Worm (Caenorhabditis elegans) whole organism, midembryonic: ENCODE results near the gene B0024.3.

Experiments used
- T22C8.4 ChIP-seq: fragments of 200-800 bp; sonication (Bioruptor generic); IDR thresholded peaks from 2 replicates; pipeline ENCODE4 v1.3.6; 2022; ENCODE audit warnings: missing genetic modification characterization, missing compliant biosample characterization
- cog-1 ChIP-seq: sonication (generic microtip); optimal IDR thresholded peaks from 2 replicates; lab custom pipeline; 2016; ENCODE audit warnings: missing genetic modification characterization, missing compliant biosample characterization
- flt-1 ChIP-seq: fragments of 200-800 bp; sonication (Bioruptor generic); IDR thresholded peaks from 2 replicates; pipeline ENCODE4 v1.3.6; 2022; ENCODE audit warnings: missing genetic modification characterization, missing compliant biosample characterization
- tab-1 ChIP-seq: fragments of 200-800 bp; sonication (Bioruptor generic); IDR thresholded peaks from 2 replicates; pipeline ENCODE4 v1.3.6; 2022; ENCODE audit warnings: missing genetic modification characterization, missing compliant biosample characterization

DNA sequence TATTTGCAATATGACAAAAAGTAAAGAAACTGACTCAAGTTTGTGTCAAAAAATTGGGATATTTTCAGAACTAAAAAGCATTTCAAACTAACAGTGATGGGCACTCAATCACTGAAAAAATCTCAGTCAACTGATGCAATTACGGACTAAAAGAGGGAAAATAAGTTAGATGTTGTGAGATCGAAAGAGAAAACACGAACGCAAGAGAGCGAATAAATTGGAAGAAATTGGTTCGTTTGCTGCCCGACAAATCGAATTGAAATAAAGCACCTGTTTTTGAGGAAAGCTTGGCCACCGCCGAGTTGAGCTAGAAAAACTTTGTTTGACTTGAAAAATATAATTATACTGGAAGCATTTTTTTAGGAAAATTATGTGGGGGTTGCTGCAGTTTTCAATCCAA is 21.3 kb upstream of the B0024.3 start:
- TF ChIP-seq T22C8.4 (no peak), flt-1 (GFP tag; lab: Robert Waterston, UW) (no peak), cog-1 (tag; lab: Kevin White, UChicago) (no peak), tab-1 (no peak)
